Worm (Caenorhabditis elegans) whole organism, mixed stage, embryonic: ENCODE data around the gene Y39E4B.6.

Source experiments
- ham-2 ChIP-seq: fragments of 200-800 bp; sonication (Bioruptor generic); optimal IDR thresholded peaks from 2 replicates; lab custom pipeline; 2018; ENCODE audit warnings: mild to moderate bottlenecking, missing genetic modification characterization, missing compliant biosample characterization
- lsy-2 ChIP-seq: fragments of 150-350 bp; optimal IDR thresholded peaks from 2 replicates; lab custom pipeline; 2014; ENCODE audit warnings: missing biosample characterization, missing genetic modification characterization
- nhr-28 ChIP-seq: fragments of 150-350 bp; optimal IDR thresholded peaks from 2 replicates; lab custom pipeline; 2014; ENCODE audit warnings: missing biosample characterization, missing genetic modification characterization
- pha-4 ChIP-seq: fragments of 150-350 bp; optimal IDR thresholded peaks from 2 replicates; lab custom pipeline; 2018; ENCODE audit warnings: missing biosample characterization, missing genetic modification reagents, missing genetic modification characterization
- unc-39 ChIP-seq: fragments of 150-350 bp; optimal IDR thresholded peaks from 2 replicates; lab custom pipeline; 2014; ENCODE audit warnings: missing biosample characterization, missing genetic modification characterization

- TF ChIP-seq pha-4 (tag; lab: Kevin White, UChicago) = no peak
- TF ChIP-seq lsy-2 = no peak
- no peak for TF ChIP-seq ham-2 (GFP tag; lab: Kevin White, UChicago)
- no peak for TF ChIP-seq unc-39 (tag; lab: Kevin White, UChicago)
- no peak for TF ChIP-seq nhr-28 (tag; lab: Kevin White, UChicago)
Observed at ce11 chrIII:13039739-13040138, 30.8 kb upstream of the Y39E4B.6 start, which contains the start of gene F54F12.2.
